Fruit fly (Drosophila melanogaster) whole organism: ENCODE measurements around the gene CG13457.
A peak's percentile ranks its signal among the peaks of the same experiment; 100 is the strongest.

Source experiments
- CG8478 ChIP-seq: fragments of >200 bp; optimal IDR thresholded peaks from 2 replicates; lab custom pipeline; 2018; ENCODE audit warnings: inconsistent platforms
- Dll ChIP-seq: fragments of >200 bp; optimal IDR thresholded peaks from 2 replicates; lab custom pipeline; 2017
- EcR ChIP-seq, 2 experiments: fragments of >200 bp; optimal IDR thresholded peaks; 2 replicates each; lab custom pipeline; 2017; ENCODE audit warnings: missing biosample characterization in 2 of 2, missing genetic modification characterization in 2 of 2, missing genetic modification reagents in 2 of 2
- pan ChIP-seq: fragments of >200 bp; optimal IDR thresholded peaks from 2 replicates; lab custom pipeline; 2017
- psq ChIP-seq: fragments of >200 bp; optimal IDR thresholded peaks from 2 replicates; lab custom pipeline; 2017
- usp ChIP-seq: fragments of >200 bp; optimal IDR thresholded peaks from 2 replicates; lab custom pipeline; 2017; ENCODE audit warnings: missing biosample characterization, missing genetic modification characterization, mixed read lengths

Gene CG13457

DNA sequence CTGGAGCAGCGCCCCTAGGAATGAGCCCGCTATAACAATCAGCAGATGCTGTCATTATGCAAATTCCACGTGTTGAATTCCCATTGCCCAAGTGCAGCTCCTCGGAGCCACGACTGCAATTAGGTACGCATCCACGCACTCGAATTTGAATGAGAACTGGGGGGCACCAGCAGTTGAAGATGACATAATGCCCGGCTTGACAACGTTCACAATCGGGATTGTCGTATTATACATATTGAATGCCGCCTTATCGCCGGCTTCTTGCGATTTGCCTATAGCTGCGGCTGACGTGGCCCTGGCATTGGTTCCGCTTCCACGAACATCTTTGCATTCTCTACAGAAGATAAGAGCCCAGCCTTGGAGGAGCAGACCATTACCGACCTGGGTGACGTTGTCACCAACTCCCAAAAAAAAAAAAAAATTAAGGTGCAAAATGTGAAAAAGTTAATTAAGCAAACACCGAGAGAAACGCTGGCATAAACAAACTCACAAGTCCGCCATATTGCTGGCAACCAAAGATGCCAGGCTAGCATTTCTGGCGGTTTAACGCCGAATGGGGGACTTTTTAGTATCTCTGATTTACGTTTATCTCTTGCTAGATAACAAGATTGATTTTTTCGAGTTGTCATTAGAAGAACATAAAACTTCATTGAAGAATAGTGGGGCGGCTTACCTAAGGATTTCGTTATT is 9.2 kb upstream of the CG13457 start:
- TF ChIP-seq EcR (GFP tag; optimal IDR thresholded peaks at IDR 0.05; lab: Kevin White, UChicago) = no peak
- TF ChIP-seq Dll (lab: Kevin White, UChicago) = no peak
- no peak for TF ChIP-seq usp (GFP tag; lab: Kevin White, UChicago)
- no peak for TF ChIP-seq psq

DNA sequence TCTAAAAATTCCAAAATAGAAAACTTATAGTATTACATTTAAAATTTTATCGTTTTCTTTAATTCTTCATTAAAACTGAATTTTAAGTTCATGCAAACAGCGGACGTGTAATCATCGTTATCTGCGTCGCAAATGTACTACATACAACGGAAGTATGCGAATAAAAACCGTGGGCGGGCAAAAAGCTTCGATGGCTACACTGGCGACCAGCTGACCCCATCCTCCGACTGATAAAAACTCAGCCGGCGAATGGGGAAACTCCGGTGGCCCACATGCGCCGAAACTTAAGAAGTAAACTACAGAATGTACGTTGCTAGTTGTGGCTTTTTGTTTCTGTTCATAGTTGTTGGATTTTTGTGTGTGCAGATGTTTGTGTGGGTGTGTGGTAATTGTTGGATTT is 6.6 kb upstream of the CG13457 start:
- TF ChIP-seq usp (GFP tag; lab: Kevin White, UChicago) (no peak), EcR (GFP tag; optimal IDR thresholded peaks at IDR 0.05; lab: Kevin White, UChicago) (no peak), Dll (lab: Kevin White, UChicago) (no peak), CG8478 (lab: Kevin White, UChicago) (no peak), psq (no peak), pan (no peak)

- no peak for TF ChIP-seq CG8478 (lab: Kevin White, UChicago)
- TF ChIP-seq EcR (GFP tag; optimal IDR thresholded peaks at IDR 0.05; lab: Kevin White, UChicago) = no peak
- TF ChIP-seq Dll (lab: Kevin White, UChicago) = no peak
- no peak for TF ChIP-seq pan
- TF ChIP-seq psq = no peak
- TF ChIP-seq usp (GFP tag; lab: Kevin White, UChicago) = no peak
Measured at dm6 chr3L:15136659-15137572, 5.7 kb upstream of the CG13457 start, which contains the start of gene CG12316. Gene CG12316 (minus strand): TSS chr3L:15136934.

DNA sequence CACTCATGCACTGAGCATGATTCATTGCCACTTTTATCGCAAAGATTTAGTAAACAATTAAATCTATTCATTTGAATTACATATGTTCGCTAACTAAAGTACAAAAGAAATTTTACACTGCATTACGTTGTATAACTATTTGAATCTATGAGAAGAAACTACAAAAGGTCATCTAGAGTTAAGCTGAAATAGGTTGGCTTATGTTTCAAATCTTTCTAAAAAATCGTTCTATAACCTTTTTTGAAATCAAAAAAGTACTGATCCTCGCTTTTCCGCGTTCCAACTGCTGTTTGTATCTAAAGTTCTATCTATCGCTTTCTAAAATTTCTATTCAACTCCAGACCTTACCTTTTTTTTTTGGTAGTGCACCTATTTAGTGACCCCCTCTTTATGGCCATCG is 5.5 kb downstream of the CG13457 start:
- TF ChIP-seq pan (no peak), psq (no peak), EcR (GFP tag; optimal IDR thresholded peaks at IDR 0.05; lab: Kevin White, UChicago) (no peak), CG8478 (lab: Kevin White, UChicago) (no peak), Dll (lab: Kevin White, UChicago) (no peak), usp (GFP tag; lab: Kevin White, UChicago) (no peak)

DNA sequence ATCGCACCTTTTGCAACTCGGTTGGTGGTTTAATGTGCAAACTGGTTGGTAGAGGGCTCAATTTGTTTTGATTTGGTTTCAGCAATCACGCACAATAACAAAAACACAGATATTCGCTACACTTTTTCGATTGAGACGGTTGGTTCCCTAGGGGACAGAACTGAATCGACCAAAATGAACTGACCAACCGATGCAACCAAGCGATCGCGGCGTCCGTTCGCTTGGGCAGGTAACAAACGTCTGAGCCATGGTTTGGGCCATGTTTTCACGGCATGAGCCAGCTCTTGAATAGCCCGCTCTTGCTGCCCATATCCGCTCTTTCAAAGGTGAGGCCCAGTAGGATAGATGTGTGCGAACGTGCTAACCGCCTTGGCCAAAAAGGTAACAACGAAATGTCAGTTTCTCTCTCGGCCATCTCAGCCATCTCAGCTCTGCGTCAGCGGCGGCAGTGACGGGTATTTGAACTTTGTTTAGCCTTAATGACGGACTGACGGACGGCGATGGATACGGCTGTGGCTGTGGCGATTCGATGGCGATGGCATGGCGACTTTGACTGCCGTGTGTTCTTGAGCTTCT is 6.0 kb downstream of the CG13457 start, which contains the start of gene CG16959:
Gene CG16959 (minus strand): TSS at position 245 of the 576 bp plus-strand sequence.
- TF ChIP-seq Dll (lab: Kevin White, UChicago) (no peak), EcR (GFP tag; optimal IDR thresholded peaks at IDR 0.05; lab: Kevin White, UChicago) (peak in 1 of 2 experiments; percentile 49)

DNA sequence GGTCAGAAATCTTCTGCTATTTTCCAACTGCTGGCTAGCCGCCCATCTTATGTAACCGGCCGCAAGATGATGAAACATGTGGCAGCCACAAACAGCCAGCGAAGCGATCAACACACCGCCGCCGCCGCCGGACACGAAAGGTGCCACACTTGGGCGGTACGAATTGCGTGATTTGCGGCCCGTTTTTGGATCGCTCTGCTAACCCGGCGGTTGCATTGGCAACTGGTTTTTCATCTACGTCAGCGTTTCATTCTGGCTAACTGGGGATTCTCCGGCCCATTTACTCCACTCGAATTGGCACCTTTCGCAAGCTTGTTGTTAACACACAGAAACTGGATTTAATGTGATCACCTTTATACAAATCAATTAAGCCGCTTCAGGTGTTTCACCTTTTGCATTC is 7.4 kb downstream of the CG13457 start:
- TF ChIP-seq pan (no peak), CG8478 (lab: Kevin White, UChicago) (no peak), EcR (GFP tag; optimal IDR thresholded peaks at IDR 0.05; lab: Kevin White, UChicago) (no peak), psq (no peak), usp (GFP tag; lab: Kevin White, UChicago) (no peak), Dll (lab: Kevin White, UChicago) (no peak)

DNA sequence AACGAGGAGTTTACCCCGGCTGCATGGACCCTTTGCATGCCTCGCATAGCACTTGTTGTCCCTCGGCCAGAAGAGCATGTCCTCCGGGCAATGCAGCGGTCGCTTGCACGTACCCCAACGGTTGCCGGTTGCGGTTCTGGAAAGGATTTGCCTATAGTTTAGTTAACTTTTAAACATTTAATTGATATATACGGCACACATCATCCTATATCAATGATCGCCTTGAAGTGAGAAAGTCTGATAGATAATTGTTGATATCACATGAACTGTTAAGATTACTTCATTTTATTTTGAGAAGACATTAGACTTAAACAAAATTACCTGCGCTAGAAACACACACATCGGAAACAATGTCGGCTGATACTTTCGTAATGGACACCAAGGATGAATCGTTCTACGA is 9.9 kb downstream of the CG13457 start, which contains the start of gene CG32847:
Gene CG32847 (plus strand): TSS at position 301 of the 400 bp plus-strand sequence.
- TF ChIP-seq EcR (GFP tag; optimal IDR thresholded peaks at IDR 0.05; lab: Kevin White, UChicago) = no peak
- TF ChIP-seq Dll (lab: Kevin White, UChicago) = no peak
- TF ChIP-seq CG8478 (lab: Kevin White, UChicago) = no peak

- no peak for TF ChIP-seq usp (GFP tag; lab: Kevin White, UChicago)
- TF ChIP-seq CG8478 (lab: Kevin White, UChicago) = no peak
- no peak for TF ChIP-seq pan
- no peak for TF ChIP-seq Dll (lab: Kevin White, UChicago)
- no peak for TF ChIP-seq EcR (GFP tag; optimal IDR thresholded peaks at IDR 0.05; lab: Kevin White, UChicago)
- TF ChIP-seq psq = no peak
Measured at dm6 chr3L:15116536-15116935, 14.6 kb downstream of the CG13457 start, which contains the start of gene Cep135. Gene Cep135 (plus strand): TSS chr3L:15116737.

- TF ChIP-seq psq (no peak), usp (GFP tag; lab: Kevin White, UChicago) (no peak), Dll (lab: Kevin White, UChicago) (no peak), pan (no peak), CG8478 (lab: Kevin White, UChicago) (no peak), EcR (GFP tag; optimal IDR thresholded peaks at IDR 0.05; lab: Kevin White, UChicago) (no peak)
Measured at dm6 chr3L:15113257-15113656, 17.9 kb downstream of the CG13457 start, which contains the start of gene CG13458. Gene CG13458 (plus strand): TSS chr3L:15113557.

- no peak for TF ChIP-seq CG8478 (lab: Kevin White, UChicago)
- no peak for TF ChIP-seq Dll (lab: Kevin White, UChicago)
- TF ChIP-seq EcR (GFP tag; optimal IDR thresholded peaks at IDR 0.05; lab: Kevin White, UChicago) = no peak
- no peak for TF ChIP-seq psq
Measured at dm6 chr3L:15108948-15109347, 22.2 kb downstream of the CG13457 start.

DNA sequence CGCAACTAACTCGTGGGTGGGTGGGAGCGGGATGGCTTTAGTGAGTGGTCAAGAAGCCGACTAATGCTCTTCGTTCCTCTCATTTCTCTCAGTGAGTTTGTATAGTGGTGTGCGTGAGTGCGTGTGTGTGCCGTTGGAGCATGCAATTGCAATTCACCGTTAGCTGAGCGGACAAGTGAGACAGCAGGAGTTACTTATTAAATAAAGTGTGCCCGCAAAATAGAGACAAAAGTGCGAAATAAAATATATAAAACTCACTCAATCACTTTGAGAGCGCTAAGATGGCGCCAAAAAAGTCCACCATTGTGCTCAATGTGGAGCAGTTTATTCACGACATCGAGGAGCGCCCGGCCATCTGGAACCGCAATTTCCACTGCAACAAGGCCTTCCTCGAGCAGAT is 22.7 kb downstream of the CG13457 start:
- TF ChIP-seq psq = no peak
- no peak for TF ChIP-seq CG8478 (lab: Kevin White, UChicago)
- no peak for TF ChIP-seq usp (GFP tag; lab: Kevin White, UChicago)
- TF ChIP-seq EcR (GFP tag; optimal IDR thresholded peaks at IDR 0.05; lab: Kevin White, UChicago) = no peak
- no peak for TF ChIP-seq pan
- TF ChIP-seq Dll (lab: Kevin White, UChicago) = no peak
